Worm (Caenorhabditis elegans): ENCODE results near the gene str-46.

The str-46 gene

DNA sequence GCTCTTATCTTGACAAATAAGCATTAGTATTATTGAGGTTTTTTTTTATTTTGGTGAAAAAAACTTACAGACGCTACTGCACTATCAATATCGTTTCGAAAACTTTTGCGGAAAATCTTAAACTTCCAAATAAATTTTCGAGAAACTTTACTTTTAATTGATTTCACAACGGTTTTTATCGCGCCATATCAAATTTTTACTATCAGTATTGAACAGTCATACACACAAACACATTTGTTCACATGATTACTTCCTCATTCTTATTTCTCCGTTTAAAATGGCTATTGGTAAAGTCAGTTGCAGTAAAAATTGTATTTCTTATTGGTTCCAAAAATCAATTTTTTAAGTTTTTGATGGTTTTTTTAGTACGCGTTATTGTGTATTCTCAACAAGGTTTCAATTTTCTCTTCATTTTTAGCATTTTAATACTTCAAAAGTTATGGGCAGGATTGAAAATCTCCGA, 3.5 kb downstream of the str-46 start, which contains the start of gene pals-32:
Gene pals-32, plus strand, starts transcription at position 413 of the 463 bp plus-strand sequence.
- TF ChIP-seq egl-18 (GFP tag; IDR thresholded peaks at IDR 0.05): no peak
- TF ChIP-seq chd-7 (tag; optimal IDR thresholded peaks at IDR 0.05): no peak
- no peak for TF ChIP-seq gei-17 (GFP tag; optimal IDR thresholded peaks at IDR 0.05)
- TF ChIP-seq ztf-25 (GFP tag; IDR thresholded peaks at IDR 0.05): no peak
- no peak for TF ChIP-seq rec-8 (tag; optimal IDR thresholded peaks at IDR 0.05)
- no peak for TF ChIP-seq snpc-1.3 (tag; optimal IDR thresholded peaks at IDR 0.05; ENCODE audit: insufficient read depth)
- TF ChIP-seq dox-1 (GFP tag; IDR thresholded peaks at IDR 0.05): no peak
- TF ChIP-seq Y95B8A.8 (GFP tag; IDR thresholded peaks at IDR 0.05): no peak

ce11 chrV:2892976-2893375, 6.8 kb downstream of the str-46 start, which contains the start of gene srh-127:
srh-127 (plus strand) TSS chrV:2893276.
- TF ChIP-seq zfh-2 (GFP tag; conservative IDR thresholded peaks at IDR 0.05) (no peak), ceh-27 (GFP tag; optimal IDR thresholded peaks at IDR 0.05) (no peak), F33H1.4 (GFP tag; IDR thresholded peaks at IDR 0.05) (no peak), K12H6.12 (tag; optimal IDR thresholded peaks at IDR 0.05) (no peak), F22D6.2 (tag; optimal IDR thresholded peaks at IDR 0.05) (no peak), D2030.7 (GFP tag; IDR thresholded peaks at IDR 0.05) (no peak), snpc-4 (GFP tag; optimal IDR thresholded peaks at IDR 0.05) (no peak), snpc-4 (tag; optimal IDR thresholded peaks at IDR 0.05) (no peak), repo-1 (tag; optimal IDR thresholded peaks at IDR 0.05) (no peak), F23B12.7 (tag; optimal IDR thresholded peaks at IDR 0.05; ENCODE audit: insufficient read depth) (no peak), hlh-12 (tag; optimal IDR thresholded peaks at IDR 0.05) (no peak), Y53G8AR.9 (GFP tag; conservative IDR thresholded peaks at IDR 0.05) (no peak), ets-4 (GFP tag; optimal IDR thresholded peaks at IDR 0.05) (no peak), ztf-6 (GFP tag; IDR thresholded peaks at IDR 0.05) (no peak), nfyb-1 (GFP tag; IDR thresholded peaks at IDR 0.05) (no peak), egl-18 (GFP tag; IDR thresholded peaks at IDR 0.05) (no peak), lir-1 (GFP tag; conservative IDR thresholded peaks at IDR 0.05) (no peak), akir-1 (GFP tag; optimal IDR thresholded peaks at IDR 0.05) (no peak), F39B2.1 (GFP tag; IDR thresholded peaks at IDR 0.05) (no peak)

ce11 chrV:2891927-2892326, 7.8 kb downstream of the str-46 start, which contains the start of gene F37B4.15:
F37B4.15 (plus strand) TSS chrV:2892227.
- TF ChIP-seq Y53G8AR.9 (GFP tag; conservative IDR thresholded peaks at IDR 0.05): no peak
- no peak for TF ChIP-seq nhr-80 (tag; optimal IDR thresholded peaks at IDR 0.05)
- TF ChIP-seq dpl-1 (GFP tag; optimal IDR thresholded peaks at IDR 0.05): no peak
- TF ChIP-seq F33H1.4 (GFP tag; IDR thresholded peaks at IDR 0.05): no peak
- no peak for TF ChIP-seq lin-35 (GFP tag; optimal IDR thresholded peaks at IDR 0.05)
- TF ChIP-seq ceh-100 (GFP tag; IDR thresholded peaks at IDR 0.05): no peak
- no peak for TF ChIP-seq cebp-2 (GFP tag; IDR thresholded peaks at IDR 0.05)
- no peak for TF ChIP-seq ceh-91 (GFP tag; IDR thresholded peaks at IDR 0.05)
- no peak for TF ChIP-seq ztf-28 (GFP tag; IDR thresholded peaks at IDR 0.05)
- TF ChIP-seq rec-8 (tag; optimal IDR thresholded peaks at IDR 0.05): no peak
- TF ChIP-seq hlh-12 (tag; optimal IDR thresholded peaks at IDR 0.05): no peak
- no peak for TF ChIP-seq rpc-1 (optimal IDR thresholded peaks at IDR 0.05)
- no peak for TF ChIP-seq rpc-1 (tag; optimal IDR thresholded peaks at IDR 0.05)

- TF ChIP-seq unc-130 (GFP tag; optimal IDR thresholded peaks at IDR 0.05) (no peak), Y56A3A.18 (GFP tag; IDR thresholded peaks at IDR 0.05) (no peak), Y79H2A.3 (GFP tag; conservative IDR thresholded peaks at IDR 0.05) (no peak), fkh-3 (tag; optimal IDR thresholded peaks at IDR 0.05) (no peak), zfh-2 (GFP tag; conservative IDR thresholded peaks at IDR 0.05) (no peak), akir-1 (GFP tag; optimal IDR thresholded peaks at IDR 0.05) (no peak), F39B2.1 (GFP tag; IDR thresholded peaks at IDR 0.05) (no peak), egl-18 (GFP tag; IDR thresholded peaks at IDR 0.05) (no peak), ztf-18 (tag; optimal IDR thresholded peaks at IDR 0.05) (no peak), athp-1 (tag; optimal IDR thresholded peaks at IDR 0.05) (no peak), zim-3 (tag; optimal IDR thresholded peaks at IDR 0.05) (no peak), ceh-79 (tag; optimal IDR thresholded peaks at IDR 0.05) (no peak)
Measured at ce11 chrV:2888681-2889080, 11.1 kb downstream of the str-46 start, which contains the start of gene srw-4. srw-4 (minus strand) TSS chrV:2888781.
